Fruit fly (Drosophila melanogaster): ENCODE data around the gene JMJD6.

dm6 chr3R:22368077-22368776, 6.1 kb upstream of the JMJD6 start:
- TF ChIP-seq stwl (tag; optimal IDR thresholded peaks at IDR 0.05) (no peak), CTCF (GFP tag; optimal IDR thresholded peaks at IDR 0.05) (no peak), seq (GFP tag; IDR thresholded peaks at IDR 0.05) (no peak), sima (GFP tag; optimal IDR thresholded peaks at IDR 0.05) (no peak), br (optimal IDR thresholded peaks at IDR 0.05) (no peak), Hr39 (optimal IDR thresholded peaks at IDR 0.05) (no peak)

Data from whole organism, embryonic.